Fruit fly (Drosophila melanogaster) whole organism, pupa: ENCODE results near the gene NHP2.

ENCODE experiments used
- CG10348 ChIP-seq: fragments of 200-800 bp; sonication (Bioruptor generic); IDR thresholded peaks from 2 replicates; pipeline ENCODE4 v1.3.6; 2022; ENCODE audit warnings: missing biosample characterization, missing genetic modification characterization
- CG14655 ChIP-seq: fragments of 200-800 bp; sonication (Bioruptor generic); optimal IDR thresholded peaks from 3 replicates; lab custom pipeline; 2017; ENCODE audit warnings: mild to moderate bottlenecking, missing biosample characterization, missing genetic modification reagents, missing genetic modification characterization
- CG15710 ChIP-seq: fragments of 200-800 bp; sonication (Bioruptor generic); optimal IDR thresholded peaks from 2 replicates; lab custom pipeline; 2018; ENCODE audit warnings: missing biosample characterization, mild to moderate bottlenecking, missing genetic modification characterization, moderate library complexity
- CG32121 ChIP-seq: fragments of 200-800 bp; sonication (Bioruptor generic); IDR thresholded peaks from 2 replicates; pipeline ENCODE4 v1.3.6; 2022; ENCODE audit warnings: missing biosample characterization, missing genetic modification characterization
- CG34367 ChIP-seq: fragments of 200-800 bp; sonication (Bioruptor generic); optimal IDR thresholded peaks from 2 replicates; lab custom pipeline; 2018; ENCODE audit warnings: missing biosample characterization, mild to moderate bottlenecking, missing genetic modification characterization
- CG4496 ChIP-seq: fragments of 200-800 bp; sonication (Bioruptor generic); IDR thresholded peaks from 3 replicates; pipeline ENCODE4 v1.3.6; 2022; ENCODE audit warnings: missing biosample characterization, missing genetic modification characterization
- CG8159 ChIP-seq: fragments of 200-800 bp; sonication (Bioruptor generic); optimal IDR thresholded peaks from 3 replicates; lab custom pipeline; 2018; ENCODE audit warnings: missing biosample characterization, mild to moderate bottlenecking, missing genetic modification characterization, moderate library complexity
- D1 ChIP-seq: fragments of 200-800 bp; sonication (Bioruptor generic); optimal IDR thresholded peaks from 2 replicates; lab custom pipeline; 2018; ENCODE audit warnings: missing biosample characterization, mild to moderate bottlenecking, missing genetic modification characterization, moderate library complexity
- EcR ChIP-seq: fragments of 200-800 bp; sonication (Bioruptor generic); optimal IDR thresholded peaks from 3 replicates; lab custom pipeline; 2019; ENCODE audit warnings: missing biosample characterization, missing genetic modification characterization, mild to moderate bottlenecking, moderate library complexity, missing genetic modification reagents
- Ets98B ChIP-seq: fragments of 200-800 bp; sonication (Bioruptor generic); IDR thresholded peaks from 2 replicates; pipeline ENCODE4 v1.3.6; 2022; ENCODE audit warnings: missing biosample characterization, missing genetic modification characterization
- Snoo ChIP-seq: fragments of 200-800 bp; sonication (Bioruptor generic); optimal IDR thresholded peaks from 3 replicates; lab custom pipeline; 2017; ENCODE audit warnings: missing biosample characterization, mild to moderate bottlenecking, missing genetic modification characterization, inconsistent platforms
- fd96Ca ChIP-seq: fragments of 200-800 bp; sonication (Bioruptor generic); IDR thresholded peaks from 3 replicates; pipeline ENCODE4 v1.3.6; 2022; ENCODE audit warnings: missing biosample characterization, missing genetic modification characterization
- rn ChIP-seq: fragments of 200-800 bp; sonication (Bioruptor generic); IDR thresholded peaks from 2 replicates; pipeline ENCODE4 v1.3.6; 2022; ENCODE audit warnings: missing biosample characterization, missing genetic modification characterization

dm6 chr3L:14822364-14822763, 20.4 kb upstream of the NHP2 start:
- TF ChIP-seq CG8159 (no peak), CG32121 (GFP tag; lab: Robert Waterston, UW) (no peak), D1 (no peak), EcR (GFP tag; lab: Kevin White, UChicago) (no peak), fd96Ca (GFP tag; lab: Robert Waterston, UW) (no peak), CG34367 (tag; lab: Kevin White, UChicago) (no peak), CG14655 (GFP tag; lab: Kevin White, UChicago) (no peak), Ets98B (GFP tag; lab: Robert Waterston, UW) (no peak), Snoo (no peak), CG15710 (tag; lab: Kevin White, UChicago) (no peak), CG10348 (GFP tag; lab: Robert Waterston, UW) (no peak), CG4496 (GFP tag; lab: Robert Waterston, UW) (no peak), rn (GFP tag; lab: Robert Waterston, UW) (no peak)
